Worm (Caenorhabditis elegans) whole organism, L2 larva: ENCODE results near the gene T09B9.5.

Experiments used
- R02D3.7 ChIP-seq: fragments of 150-350 bp; optimal IDR thresholded peaks from 2 replicates; lab custom pipeline; 2014; ENCODE audit warnings: missing biosample characterization, missing genetic modification characterization
- ZK546.5 ChIP-seq: sonication (generic microtip); optimal IDR thresholded peaks from 2 replicates; lab custom pipeline; 2017; ENCODE audit warnings: missing biosample characterization, missing genetic modification characterization
- alr-1 ChIP-seq: fragments of 150-350 bp; optimal IDR thresholded peaks from 2 replicates; lab custom pipeline; 2014; ENCODE audit warnings: missing biosample characterization, missing genetic modification characterization
- ama-1 ChIP-seq: fragments of 150-350 bp; optimal IDR thresholded peaks from 2 replicates; lab custom pipeline; 2018; ENCODE audit warnings: inconsistent platforms
- lin-39 ChIP-seq: fragments of 150-350 bp; optimal IDR thresholded peaks from 2 replicates; lab custom pipeline; 2014; ENCODE audit warnings: missing biosample characterization, missing genetic modification reagents, missing genetic modification characterization
- nhr-11 ChIP-seq: fragments of 150-350 bp; optimal IDR thresholded peaks from 2 replicates; lab custom pipeline; 2014; ENCODE audit warnings: missing biosample characterization, missing genetic modification characterization
- nhr-12 ChIP-seq: fragments of 150-350 bp; optimal IDR thresholded peaks from 2 replicates; lab custom pipeline; 2014; ENCODE audit warnings: missing biosample characterization, missing genetic modification characterization
- nhr-237 ChIP-seq: fragments of 150-350 bp; optimal IDR thresholded peaks from 2 replicates; lab custom pipeline; 2014; ENCODE audit warnings: missing biosample characterization, missing genetic modification characterization
- nhr-25 ChIP-seq: fragments of 150-350 bp; sonication (generic microtip); optimal IDR thresholded peaks from 3 replicates; lab custom pipeline; 2014; ENCODE audit warnings: missing biosample characterization, missing genetic modification characterization
- sem-4 ChIP-seq: fragments of 150-350 bp; optimal IDR thresholded peaks from 2 replicates; lab custom pipeline; 2014; ENCODE audit warnings: missing biosample characterization, missing genetic modification reagents, missing genetic modification characterization
- snpc-4 ChIP-seq: fragments of 150-350 bp; optimal IDR thresholded peaks from 2 replicates; lab custom pipeline; 2014; ENCODE audit warnings: missing biosample characterization, missing genetic modification characterization
- ztf-4 ChIP-seq: fragments of 150-350 bp; optimal IDR thresholded peaks from 2 replicates; lab custom pipeline; 2014; ENCODE audit warnings: missing biosample characterization, missing genetic modification characterization

- TF ChIP-seq nhr-12 (tag; lab: Kevin White, UChicago), result no peak
- TF ChIP-seq lin-39, result no peak
- no peak for TF ChIP-seq ztf-4
- no peak for TF ChIP-seq nhr-25 (tag; lab: Kevin White, UChicago)
- TF ChIP-seq ZK546.5, result no peak
- no peak for TF ChIP-seq ama-1
- TF ChIP-seq nhr-237 (tag; lab: Kevin White, UChicago), result no peak
- TF ChIP-seq nhr-11 (tag; lab: Kevin White, UChicago), result no peak
- TF ChIP-seq R02D3.7 (tag; lab: Kevin White, UChicago), result no peak
- no peak for TF ChIP-seq snpc-4 (tag; lab: Kevin White, UChicago)
- TF ChIP-seq sem-4 (tag; lab: Kevin White, UChicago), result no peak
- TF ChIP-seq alr-1 (tag; lab: Kevin White, UChicago), result no peak
These were observed 13.7 kb upstream of the T09B9.5 start for ce11 chrX:9763903-9764302.
